Worm (Caenorhabditis elegans) whole organism, early embryonic: Measurements from ENCODE around the gene skpo-1.

ENCODE experiments used
- B0310.2 ChIP-seq: sonication (generic microtip); optimal IDR thresholded peaks from 2 replicates; lab custom pipeline; 2016; ENCODE audit warnings: mild to moderate bottlenecking, missing genetic modification characterization, missing compliant biosample characterization
- F13C5.2 ChIP-seq: sonication (generic microtip); optimal IDR thresholded peaks from 2 replicates; lab custom pipeline; 2017; ENCODE audit warnings: mild to moderate bottlenecking, missing genetic modification characterization, inconsistent platforms, missing compliant biosample characterization
- aly-1 ChIP-seq: sonication (generic microtip); optimal IDR thresholded peaks from 2 replicates; lab custom pipeline; 2016; ENCODE audit warnings: missing genetic modification characterization, missing compliant biosample characterization
- ama-1 ChIP-seq: fragments of 150-350 bp; optimal IDR thresholded peaks from 2 replicates; lab custom pipeline; 2014
- ceh-13 ChIP-seq: fragments of 200-800 bp; sonication (Bioruptor generic); optimal IDR thresholded peaks from 2 replicates; lab custom pipeline; 2018; ENCODE audit warnings: mild to moderate bottlenecking, missing genetic modification characterization, missing compliant biosample characterization
- ceh-36 ChIP-seq: sonication (generic microtip); optimal IDR thresholded peaks from 2 replicates; lab custom pipeline; 2016; ENCODE audit warnings: missing genetic modification characterization, inconsistent platforms, missing compliant biosample characterization
- ets-7 ChIP-seq: sonication (generic microtip); optimal IDR thresholded peaks from 2 replicates; lab custom pipeline; 2016; ENCODE audit warnings: missing genotype, missing genetic modification characterization, missing compliant biosample characterization
- flt-1 ChIP-seq: fragments of 200-800 bp; sonication (Bioruptor generic); IDR thresholded peaks from 2 replicates; pipeline ENCODE4 v1.3.6; 2022; ENCODE audit warnings: missing genetic modification characterization, missing compliant biosample characterization
- hmbx-1 ChIP-seq: sonication (generic microtip); optimal IDR thresholded peaks from 2 replicates; lab custom pipeline; 2016; ENCODE audit warnings: mild to moderate bottlenecking, missing genetic modification characterization, missing compliant biosample characterization
- hmg-4 ChIP-seq: fragments of 200-800 bp; sonication (Bioruptor generic); optimal IDR thresholded peaks from 2 replicates; lab custom pipeline; 2018; ENCODE audit warnings: mild to moderate bottlenecking, missing genetic modification characterization, missing compliant biosample characterization
- hnd-1 ChIP-seq: sonication (generic microtip); optimal IDR thresholded peaks from 2 replicates; lab custom pipeline; 2016; ENCODE audit warnings: missing genetic modification characterization, missing compliant biosample characterization
- pes-1 ChIP-seq: fragments of 200-800 bp; sonication (Bioruptor generic); IDR thresholded peaks from 2 replicates; pipeline ENCODE4 v1.3.6; 2022; ENCODE audit warnings: missing genetic modification reagents, missing genetic modification characterization, missing compliant biosample characterization
- scrt-1 ChIP-seq: fragments of 200-800 bp; sonication (Bioruptor generic); IDR thresholded peaks from 2 replicates; pipeline ENCODE4 v1.3.6; 2022; ENCODE audit warnings: missing genetic modification characterization, missing compliant biosample characterization
- sea-1 ChIP-seq: fragments of 200-800 bp; sonication (Bioruptor generic); conservative IDR thresholded peaks from 2 replicates; pipeline ENCODE4 v1.3.6; 2022; ENCODE audit warnings: missing genetic modification characterization, missing compliant biosample characterization
- tbx-11 ChIP-seq: fragments of 200-800 bp; sonication (Bioruptor generic); IDR thresholded peaks from 2 replicates; pipeline ENCODE4 v1.3.6; 2022; ENCODE audit warnings: missing genetic modification characterization, missing compliant biosample characterization
- tbx-37 ChIP-seq: fragments of 200-800 bp; sonication (Bioruptor generic); conservative IDR thresholded peaks from 2 replicates; pipeline ENCODE4 v1.3.6; 2022; ENCODE audit warnings: missing genetic modification reagents, missing genetic modification characterization, missing compliant biosample characterization
- tra-4 ChIP-seq: sonication (generic microtip); optimal IDR thresholded peaks from 2 replicates; lab custom pipeline; 2017; ENCODE audit warnings: missing genetic modification characterization, missing compliant biosample characterization

skpo-1 gene

ce11 chrII:8404748-8405147 is at the start of gene skpo-1:
Gene skpo-1, minus strand, starts transcription at chrII:8404848.
- TF ChIP-seq hnd-1 (no peak), flt-1 (GFP tag; lab: Robert Waterston, UW) (no peak), hmbx-1 (tag; lab: Kevin White, UChicago) (no peak), B0310.2 (tag; lab: Kevin White, UChicago) (no peak), ama-1 (lab: Kevin White, UChicago) (no peak), tbx-11 (GFP tag; lab: Robert Waterston, UW) (no peak), sea-1 (no peak), tra-4 (no peak), ceh-36 (no peak), pes-1 (no peak), F13C5.2 (no peak), ets-7 (no peak), scrt-1 (GFP tag; lab: Robert Waterston, UW) (no peak)

- no peak for TF ChIP-seq aly-1
- TF ChIP-seq B0310.2 (tag; lab: Kevin White, UChicago): no peak
- no peak for TF ChIP-seq hmg-4
- no peak for TF ChIP-seq hmbx-1 (tag; lab: Kevin White, UChicago)
- TF ChIP-seq tbx-11 (GFP tag; lab: Robert Waterston, UW): no peak
- no peak for TF ChIP-seq ceh-13
- no peak for TF ChIP-seq ama-1 (lab: Kevin White, UChicago)
- no peak for TF ChIP-seq F13C5.2
- no peak for TF ChIP-seq scrt-1 (GFP tag; lab: Robert Waterston, UW)
- no peak for TF ChIP-seq tbx-37 (GFP tag; lab: Robert Waterston, UW)
- no peak for TF ChIP-seq tra-4
- TF ChIP-seq hnd-1: no peak
- TF ChIP-seq ceh-36: no peak
- TF ChIP-seq flt-1 (GFP tag; lab: Robert Waterston, UW): no peak
- TF ChIP-seq pes-1: no peak
- TF ChIP-seq ets-7: no peak
- TF ChIP-seq sea-1: no peak
Observed at ce11 chrII:8451425-8451824, 46.8 kb upstream of the skpo-1 start.

ce11 chrII:8450750-8451149 is 46.1 kb upstream of the skpo-1 start:
- TF ChIP-seq tra-4 (no peak), flt-1 (GFP tag; lab: Robert Waterston, UW) (no peak), ets-7 (no peak), B0310.2 (tag; lab: Kevin White, UChicago) (no peak), ceh-13 (no peak)

ce11 chrII:8449660-8450118 is 45.0 kb upstream of the skpo-1 start, which contains the start of gene F22B5.4:
Gene F22B5.4, plus strand, starts transcription at chrII:8449710.
- no peak for TF ChIP-seq aly-1
- no peak for TF ChIP-seq ets-7
- TF ChIP-seq flt-1 (GFP tag; lab: Robert Waterston, UW): no peak
- TF ChIP-seq tra-4: no peak
- no peak for TF ChIP-seq ama-1 (lab: Kevin White, UChicago)
- no peak for TF ChIP-seq sea-1
- TF ChIP-seq ceh-36: no peak
- no peak for TF ChIP-seq pes-1
- TF ChIP-seq hmg-4: no peak
- no peak for TF ChIP-seq hnd-1
- TF ChIP-seq B0310.2 (tag; lab: Kevin White, UChicago): no peak
- no peak for TF ChIP-seq tbx-37 (GFP tag; lab: Robert Waterston, UW)
- TF ChIP-seq scrt-1 (GFP tag; lab: Robert Waterston, UW): no peak
- TF ChIP-seq F13C5.2: no peak
- no peak for TF ChIP-seq ceh-13
- TF ChIP-seq tbx-11 (GFP tag; lab: Robert Waterston, UW): no peak
- no peak for TF ChIP-seq hmbx-1 (tag; lab: Kevin White, UChicago)

ce11 chrII:8446731-8447130 is 42.1 kb upstream of the skpo-1 start, which contains the start of gene cut-3:
Gene cut-3, minus strand, starts transcription at chrII:8446831.
- no peak for TF ChIP-seq flt-1 (GFP tag; lab: Robert Waterston, UW)
- TF ChIP-seq ama-1 (lab: Kevin White, UChicago): no peak
- TF ChIP-seq tbx-11 (GFP tag; lab: Robert Waterston, UW): no peak
- TF ChIP-seq hmg-4: no peak
- no peak for TF ChIP-seq hnd-1
- no peak for TF ChIP-seq hmbx-1 (tag; lab: Kevin White, UChicago)
- TF ChIP-seq tbx-37 (GFP tag; lab: Robert Waterston, UW): no peak
- no peak for TF ChIP-seq ceh-13
- TF ChIP-seq tra-4: no peak
- TF ChIP-seq sea-1: no peak
- no peak for TF ChIP-seq ceh-36
- TF ChIP-seq ets-7: no peak
- no peak for TF ChIP-seq scrt-1 (GFP tag; lab: Robert Waterston, UW)
- no peak for TF ChIP-seq F13C5.2
- TF ChIP-seq aly-1: no peak
- TF ChIP-seq B0310.2 (tag; lab: Kevin White, UChicago): no peak
- TF ChIP-seq pes-1: no peak

- TF ChIP-seq ceh-36: no peak
Observed at ce11 chrII:8444007-8444406, 39.4 kb upstream of the skpo-1 start, which contains the start of gene evl-20. Gene evl-20, plus strand, starts transcription at chrII:8444307.

- TF ChIP-seq tra-4: no peak
Observed at ce11 chrII:8442717-8443223, 38.1 kb upstream of the skpo-1 start, which contains the start of gene eif-3.G. Gene eif-3.G, plus strand, starts transcription at chrII:8442767.

ce11 chrII:8442176-8442575 is 37.5 kb upstream of the skpo-1 start:
- TF ChIP-seq hnd-1: no peak
- TF ChIP-seq F13C5.2: peak; percentile 59
- TF ChIP-seq B0310.2 (tag; lab: Kevin White, UChicago): no peak
- peak; percentile 19; the same call in 1 of the 2 replicates for TF ChIP-seq tbx-11 (GFP tag; lab: Robert Waterston, UW)
- peak; percentile 39 for TF ChIP-seq hmg-4

- TF ChIP-seq B0310.2 (tag; lab: Kevin White, UChicago) (no peak), hnd-1 (no peak), tbx-37 (GFP tag; lab: Robert Waterston, UW) (no peak), scrt-1 (GFP tag; lab: Robert Waterston, UW) (no peak), tbx-11 (GFP tag; lab: Robert Waterston, UW) (no peak), ets-7 (no peak)
Observed at ce11 chrII:8441519-8441918, 36.9 kb upstream of the skpo-1 start.
